Fruit fly (Drosophila melanogaster): Measurements from ENCODE around the gene CG4935.

Gene CG4935

DNA sequence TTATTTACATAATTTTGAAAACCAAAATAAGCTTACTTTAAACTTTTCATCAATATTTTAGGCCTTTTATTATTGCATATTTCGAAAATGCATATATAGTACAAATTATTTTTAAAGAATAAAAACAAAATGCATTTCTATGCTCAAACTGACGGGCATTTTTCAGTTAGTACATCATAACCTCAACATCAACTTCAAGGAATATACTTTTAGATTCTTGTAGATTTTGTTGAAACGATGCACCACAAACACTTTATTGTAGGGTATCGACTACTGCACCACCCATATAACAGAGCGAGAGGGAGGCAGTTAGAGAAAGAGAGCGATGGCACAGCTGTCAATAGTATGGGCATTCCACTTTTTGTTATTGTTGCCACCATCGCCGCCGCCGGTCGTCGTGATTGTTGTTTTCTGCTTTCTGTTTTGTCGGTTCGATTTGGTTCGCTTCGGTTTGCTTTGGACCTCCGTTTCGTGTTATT is 17.9 kb downstream of the CG4935 start (continued):
- no peak for TF ChIP-seq lov (optimal IDR thresholded peaks at IDR 0.05)
- TF ChIP-seq lov (GFP tag; IDR thresholded peaks at IDR 0.05): no peak; the same call in 2 of the 3 replicates
- TF ChIP-seq CG8924 (tag; optimal IDR thresholded peaks at IDR 0.05): peak; percentile 96
- peak in 1 of 2 experiments; percentile 95 for TF ChIP-seq Eip74EF (GFP tag; optimal IDR thresholded peaks at IDR 0.05)
- TF ChIP-seq prd (optimal IDR thresholded peaks at IDR 0.05): no peak
- TF ChIP-seq prd (GFP tag; IDR thresholded peaks at IDR 0.05): peak; percentile 80
- TF ChIP-seq gro (GFP tag; optimal IDR thresholded peaks at IDR 0.05): peak; percentile 20
- TF ChIP-seq CG4820 (GFP tag; optimal IDR thresholded peaks at IDR 0.05): peak; percentile 92
- peak; percentile 47 for TF ChIP-seq Usf (GFP tag; optimal IDR thresholded peaks at IDR 0.05)
- peak; percentile 79; the same call in 2 of the 3 replicates for TF ChIP-seq ken (GFP tag; IDR thresholded peaks at IDR 0.05)
- TF ChIP-seq Opbp (GFP tag; IDR thresholded peaks at IDR 0.05; ENCODE audit: partially characterized antibody): 0 out of 3 replicates have a peak, but pooled peaks have one; percentile 9
- peak; percentile 88 for TF ChIP-seq CG9727 (GFP tag; optimal IDR thresholded peaks at IDR 0.05)
- peak; percentile 66 for TF ChIP-seq CG10543 (GFP tag; optimal IDR thresholded peaks at IDR 0.05)
- peak; percentile 86; the same call in 2 of the 3 replicates for TF ChIP-seq so (GFP tag; IDR thresholded peaks at IDR 0.05)
- no peak for TF ChIP-seq Dp (GFP tag; optimal IDR thresholded peaks at IDR 0.05)
- peak; percentile 87 for TF ChIP-seq CG12071 (GFP tag; optimal IDR thresholded peaks at IDR 0.05)
- TF ChIP-seq CG2678 (tag; optimal IDR thresholded peaks at IDR 0.05): peak; percentile 95
- peak; percentile 95 for TF ChIP-seq CG17359 (tag; optimal IDR thresholded peaks at IDR 0.05)
- TF ChIP-seq gt (GFP tag; IDR thresholded peaks at IDR 0.05): 0 out of 2 replicates have a peak, but pooled peaks have one; percentile 46
- peak; percentile 95 for TF ChIP-seq CG4424 (GFP tag; optimal IDR thresholded peaks at IDR 0.05)
- TF ChIP-seq chn (GFP tag; optimal IDR thresholded peaks at IDR 0.05): peak; percentile 85
- TF ChIP-seq CG31388 (GFP tag; optimal IDR thresholded peaks at IDR 0.05): peak; percentile 64
- TF ChIP-seq kah (GFP tag; optimal IDR thresholded peaks at IDR 0.05): peak; percentile 84
- no peak for TF ChIP-seq Ravus (GFP tag; IDR thresholded peaks at IDR 0.05)
- peak; percentile 54 for TF ChIP-seq Dip3 (GFP tag; optimal IDR thresholded peaks at IDR 0.05)
- no peak for TF ChIP-seq knrl (GFP tag; IDR thresholded peaks at IDR 0.05; ENCODE audit: partially characterized antibody)
- TF ChIP-seq YL-1 (GFP tag; optimal IDR thresholded peaks at IDR 0.05): peak; percentile 21
- peak; percentile 19 for TF ChIP-seq vfl (GFP tag; optimal IDR thresholded peaks at IDR 0.05)
- TF ChIP-seq CG17361 (GFP tag; IDR thresholded peaks at IDR 0.05): peak; percentile 98
- TF ChIP-seq Ets65A (GFP tag): peak; percentile 94
- TF ChIP-seq CG10654 (GFP tag; optimal IDR thresholded peaks at IDR 0.05): peak; percentile 92
- TF ChIP-seq ci (GFP tag; IDR thresholded peaks at IDR 0.05): peak; percentile 86
- TF ChIP-seq klu (GFP tag; IDR thresholded peaks at IDR 0.05): no peak; the same call in 1 of the 2 replicates
- TF ChIP-seq CG1603 (tag; optimal IDR thresholded peaks at IDR 0.05): peak; percentile 87
- no peak for TF ChIP-seq CG7963 (GFP tag; IDR thresholded peaks at IDR 0.05; ENCODE audit: partially characterized antibody)
- TF ChIP-seq Rfx (GFP tag; IDR thresholded peaks at IDR 0.05): peak; percentile 59
- peak; percentile 90 for TF ChIP-seq CG11723 (GFP tag; optimal IDR thresholded peaks at IDR 0.05)
- TF ChIP-seq CG14860 (GFP tag; IDR thresholded peaks at IDR 0.05; ENCODE audit: partially characterized antibody): no peak
- peak; percentile 89 for TF ChIP-seq CG10462 (GFP tag; optimal IDR thresholded peaks at IDR 0.05)
- TF ChIP-seq Hmx (GFP tag; optimal IDR thresholded peaks at IDR 0.05): peak; percentile 74
- no peak for TF ChIP-seq Dref (GFP tag; IDR thresholded peaks at IDR 0.05)
- TF ChIP-seq p53 (GFP tag; optimal IDR thresholded peaks at IDR 0.05): no peak
- TF ChIP-seq btn (GFP tag; optimal IDR thresholded peaks at IDR 0.05): peak; percentile 67
- peak; percentile 90 for TF ChIP-seq CG2199 (GFP tag; IDR thresholded peaks at IDR 0.05)
- TF ChIP-seq HmgD (GFP tag; optimal IDR thresholded peaks at IDR 0.05): no peak
- peak; percentile 57 for TF ChIP-seq ERR (GFP tag; optimal IDR thresholded peaks at IDR 0.05)
- TF ChIP-seq CG9932 (GFP tag; IDR thresholded peaks at IDR 0.05): no peak
- peak; percentile 56; the same call in 2 of the 3 replicates for TF ChIP-seq Aef1 (GFP tag; IDR thresholded peaks at IDR 0.05)
- peak; percentile 80 for TF ChIP-seq CG1647 (GFP tag; optimal IDR thresholded peaks at IDR 0.05)
- TF ChIP-seq gce (GFP tag; IDR thresholded peaks at IDR 0.05): peak; percentile 45; the same call in 1 of the 3 replicates
- peak; percentile 80 for TF ChIP-seq mam (GFP tag; optimal IDR thresholded peaks at IDR 0.05)
